Worm (Caenorhabditis elegans) whole organism, L3 larva: ENCODE data around the gene AC3.12.

Experiments
- ama-1 ChIP-seq: fragments of 150-350 bp; optimal IDR thresholded peaks from 2 replicates; lab custom pipeline; 2018
- nhr-11 ChIP-seq: fragments of 150-350 bp; optimal IDR thresholded peaks from 2 replicates; lab custom pipeline; 2014; ENCODE audit warnings: missing biosample characterization, missing genetic modification characterization
- snpc-4 ChIP-seq: fragments of 150-350 bp; optimal IDR thresholded peaks from 2 replicates; lab custom pipeline; 2014; ENCODE audit warnings: missing biosample characterization, missing genetic modification characterization
- ztf-11 ChIP-seq: fragments of 150-350 bp; optimal IDR thresholded peaks from 2 replicates; lab custom pipeline; 2014; ENCODE audit warnings: missing biosample characterization, missing genetic modification characterization

DNA sequence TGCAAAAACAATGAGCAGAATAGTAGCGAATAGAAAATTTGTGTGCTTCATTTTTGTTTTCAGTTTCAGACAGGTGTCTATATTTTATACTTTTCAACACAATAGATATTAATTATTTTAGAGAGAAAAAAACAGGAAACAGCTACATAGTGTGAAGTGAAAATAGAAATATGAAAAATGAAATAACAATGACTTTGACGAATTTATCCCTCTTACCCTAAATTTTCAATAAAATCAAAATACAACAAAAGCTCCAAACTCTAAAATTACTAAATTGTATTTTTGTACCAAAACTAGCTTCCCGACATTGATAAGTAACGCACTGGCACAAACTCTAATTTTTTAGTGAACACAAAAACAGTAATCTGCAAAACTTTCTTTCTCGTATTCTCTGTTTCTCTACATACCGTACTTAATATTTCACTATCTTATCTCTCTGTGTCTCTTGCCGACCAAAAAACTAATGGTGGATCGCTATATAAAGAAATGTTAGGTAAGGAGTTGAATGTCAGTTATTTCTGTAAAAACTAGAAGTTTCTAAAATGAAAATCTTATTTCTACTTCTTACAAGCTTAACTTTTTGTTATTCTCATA is 16.1 kb upstream of the AC3.12 start, which contains the start of the genes col-151 and ugt-1:
- TF ChIP-seq ztf-11 (no peak), nhr-11 (tag; lab: Kevin White, UChicago) (no peak), ama-1 (lab: Kevin White, UChicago) (no peak), snpc-4 (tag; lab: Kevin White, UChicago) (no peak)
